Worm (Caenorhabditis elegans): Measurements from ENCODE around the gene npr-22.

Gene npr-22

DNA sequence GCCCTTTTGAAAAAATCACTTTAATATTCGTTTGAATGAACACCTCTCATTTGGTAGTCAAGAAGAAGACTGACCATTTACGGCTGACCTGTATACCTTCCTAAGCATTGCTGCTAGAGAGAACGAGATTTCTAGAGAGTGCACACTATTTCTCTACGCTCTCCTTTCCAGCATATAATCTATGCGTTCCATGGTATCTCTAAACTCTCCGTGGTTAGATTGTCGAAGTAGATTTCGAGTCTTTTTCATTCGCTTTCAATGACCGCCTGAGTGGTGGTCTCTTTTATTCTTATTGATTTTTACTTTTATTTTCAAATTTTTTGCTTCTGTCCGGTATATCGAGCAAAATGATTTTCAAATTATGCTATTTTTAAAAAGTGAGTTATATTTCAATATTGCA, 38.3 kb downstream of the npr-22 start (continued):
- no peak for TF ChIP-seq alr-1 (tag; optimal IDR thresholded peaks at IDR 0.05)
- TF ChIP-seq elt-1 (tag; optimal IDR thresholded peaks at IDR 0.05), result no peak
- no peak for TF ChIP-seq nhr-6 (tag; optimal IDR thresholded peaks at IDR 0.05)
- no peak for TF ChIP-seq egl-27 (tag; optimal IDR thresholded peaks at IDR 0.05)
- no peak for TF ChIP-seq nhr-25 (tag; optimal IDR thresholded peaks at IDR 0.05)

DNA sequence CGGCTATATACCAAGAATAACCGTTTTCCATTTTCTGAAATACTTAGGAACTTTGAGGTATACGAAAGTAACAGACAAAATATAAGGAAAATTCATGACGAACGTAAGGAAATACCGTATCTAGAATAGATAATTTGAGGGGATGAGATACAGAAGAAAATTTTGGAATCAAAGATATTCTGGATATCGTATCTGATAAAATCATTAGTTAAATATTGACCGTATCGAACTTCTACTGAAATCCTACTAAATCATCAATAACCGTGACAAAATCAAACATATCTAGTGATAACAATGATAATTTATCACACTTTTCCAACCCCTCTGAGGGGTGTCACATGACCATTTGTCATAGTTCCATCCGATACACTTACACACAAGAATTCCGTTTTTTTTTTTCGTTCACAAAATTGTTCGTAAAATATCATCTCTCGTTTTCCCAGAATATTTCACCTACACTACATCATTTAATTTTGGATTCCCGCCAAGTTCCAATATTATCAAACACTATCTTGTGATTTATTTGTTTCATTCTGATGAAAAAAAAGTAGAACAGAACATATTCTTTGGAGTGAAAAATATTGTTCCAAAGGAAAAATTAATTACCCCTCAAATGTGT, 41.6 kb downstream of the npr-22 start, which contains the start of gene Y59H11AR.4:
Gene Y59H11AR.4 (minus strand): TSS at position 51 of the 619 bp plus-strand sequence.
- TF ChIP-seq aly-2 (tag; optimal IDR thresholded peaks at IDR 0.05), result no peak
- no peak for TF ChIP-seq lin-11 (tag; optimal IDR thresholded peaks at IDR 0.05)
- no peak for TF ChIP-seq ztf-4 (tag; optimal IDR thresholded peaks at IDR 0.05)
- peak; percentile 6 for TF ChIP-seq sma-9 (GFP tag; optimal IDR thresholded peaks at IDR 0.05)
- TF ChIP-seq sma-9 (tag; optimal IDR thresholded peaks at IDR 0.05), result no peak

DNA sequence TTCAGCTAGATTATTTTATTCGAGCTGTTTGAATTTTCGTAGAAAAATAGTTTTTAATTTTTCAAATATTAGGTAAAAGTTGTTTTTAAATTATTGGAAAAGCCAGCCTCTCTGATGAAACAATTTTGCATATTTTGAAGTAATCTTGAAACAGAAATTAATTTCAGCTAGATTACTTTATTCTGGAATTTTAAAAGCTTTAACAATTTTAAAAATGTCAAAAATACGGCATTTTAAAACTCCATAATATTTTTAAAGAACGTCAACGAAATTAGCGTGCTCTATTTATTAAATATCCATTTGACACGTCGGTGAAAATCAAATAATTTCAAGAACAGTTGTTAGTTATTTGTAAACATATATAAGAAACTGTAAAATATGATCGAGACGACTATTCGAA, 43.6 kb downstream of the npr-22 start, which contains the start of gene Y59H11AR.10:
Gene Y59H11AR.10 (plus strand): TSS at position 301 of the 400 bp plus-strand sequence.
- no peak for TF ChIP-seq unc-39 (tag; optimal IDR thresholded peaks at IDR 0.05)
- TF ChIP-seq sma-9 (GFP tag; optimal IDR thresholded peaks at IDR 0.05), result no peak
- TF ChIP-seq sma-9 (tag; optimal IDR thresholded peaks at IDR 0.05), result no peak
- TF ChIP-seq nhr-25 (tag; optimal IDR thresholded peaks at IDR 0.05), result no peak
- TF ChIP-seq fos-1 (tag; optimal IDR thresholded peaks at IDR 0.05), result no peak
- TF ChIP-seq lin-13 (GFP tag; optimal IDR thresholded peaks at IDR 0.05), result no peak
- no peak for TF ChIP-seq snpc-4 (tag; optimal IDR thresholded peaks at IDR 0.05)
- TF ChIP-seq nhr-129 (tag; optimal IDR thresholded peaks at IDR 0.05), result no peak
- TF ChIP-seq nhr-21 (tag; optimal IDR thresholded peaks at IDR 0.05), result no peak
- no peak for TF ChIP-seq sem-4 (tag; optimal IDR thresholded peaks at IDR 0.05)
- no peak for TF ChIP-seq elt-3 (tag; optimal IDR thresholded peaks at IDR 0.05)
- no peak for TF ChIP-seq F13H6.1 (tag; optimal IDR thresholded peaks at IDR 0.05)

DNA sequence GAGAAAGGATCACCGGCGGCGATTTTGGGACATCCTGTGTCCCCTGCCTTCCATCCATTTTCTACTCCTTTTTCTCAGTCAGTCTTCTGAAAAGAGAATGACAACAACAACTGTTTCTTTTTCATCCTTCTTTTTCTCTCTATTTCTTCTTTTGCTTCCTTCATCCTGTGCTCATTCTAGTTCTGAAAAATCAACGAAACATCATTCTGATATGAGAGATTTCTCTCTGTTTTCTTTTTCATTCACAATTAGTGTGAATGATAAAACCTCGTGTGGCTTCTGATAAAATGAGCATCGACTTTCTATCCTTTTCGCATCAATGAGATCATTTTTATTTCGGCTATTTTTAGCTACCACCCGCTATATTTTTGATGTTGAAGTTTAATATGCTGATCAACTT, 46.0 kb downstream of the npr-22 start:
- TF ChIP-seq nhr-129 (tag; optimal IDR thresholded peaks at IDR 0.05) (peak; percentile 48), R02D3.7 (tag; optimal IDR thresholded peaks at IDR 0.05) (no peak), lsy-2 (tag; optimal IDR thresholded peaks at IDR 0.05) (peak in 1 of 2 experiments; percentile 49), nhr-77 (tag; optimal IDR thresholded peaks at IDR 0.05) (no peak), zag-1 (tag; optimal IDR thresholded peaks at IDR 0.05) (no peak), ceh-82 (tag; optimal IDR thresholded peaks at IDR 0.05) (no peak), lin-39 (tag; optimal IDR thresholded peaks at IDR 0.05) (no peak), lin-13 (GFP tag; optimal IDR thresholded peaks at IDR 0.05) (no peak), unc-62 (GFP tag; optimal IDR thresholded peaks at IDR 0.05) (no peak), nhr-6 (tag; optimal IDR thresholded peaks at IDR 0.05) (peak; percentile 13), ztf-4 (tag; optimal IDR thresholded peaks at IDR 0.05) (no peak), Y55F3AM.14 (GFP tag; optimal IDR thresholded peaks at IDR 0.05) (no peak), C34F6.9 (tag; optimal IDR thresholded peaks at IDR 0.05) (peak; percentile 66), F13H6.1 (tag; optimal IDR thresholded peaks at IDR 0.05) (peak; percentile 33), nhr-10 (tag; optimal IDR thresholded peaks at IDR 0.05) (no peak), nhr-237 (tag; optimal IDR thresholded peaks at IDR 0.05) (no peak), egl-27 (tag; optimal IDR thresholded peaks at IDR 0.05) (no peak), sma-9 (GFP tag; optimal IDR thresholded peaks at IDR 0.05) (peak; percentile 67), sma-9 (tag; optimal IDR thresholded peaks at IDR 0.05) (no peak), alr-1 (tag; optimal IDR thresholded peaks at IDR 0.05) (no peak), skn-1 (tag; optimal IDR thresholded peaks at IDR 0.05) (no peak)

DNA sequence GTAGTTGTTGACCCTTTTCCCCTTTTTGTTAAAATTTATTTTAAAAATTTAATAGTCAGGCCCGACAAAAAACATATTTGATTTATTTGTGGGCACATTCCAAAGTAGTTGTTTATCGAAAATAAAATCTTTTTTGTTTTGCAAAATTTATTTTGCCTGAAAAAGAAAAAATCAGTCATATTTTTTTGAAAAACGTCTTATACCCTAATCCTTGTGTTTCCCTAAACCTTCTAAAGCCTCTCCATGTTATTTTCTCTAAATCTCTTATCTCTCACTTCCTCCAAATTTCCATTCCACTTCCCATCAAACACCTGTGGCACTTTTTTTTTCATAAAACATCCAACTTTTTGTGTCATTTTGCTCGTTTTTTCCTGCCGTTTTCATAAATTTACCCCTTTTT, 49.0 kb downstream of the npr-22 start:
- TF ChIP-seq unc-55 (GFP tag; optimal IDR thresholded peaks at IDR 0.05), result peak; percentile 68
- TF ChIP-seq lin-11 (tag; optimal IDR thresholded peaks at IDR 0.05), result no peak
- peak; percentile 17 for TF ChIP-seq mab-5 (tag; optimal IDR thresholded peaks at IDR 0.05)

DNA sequence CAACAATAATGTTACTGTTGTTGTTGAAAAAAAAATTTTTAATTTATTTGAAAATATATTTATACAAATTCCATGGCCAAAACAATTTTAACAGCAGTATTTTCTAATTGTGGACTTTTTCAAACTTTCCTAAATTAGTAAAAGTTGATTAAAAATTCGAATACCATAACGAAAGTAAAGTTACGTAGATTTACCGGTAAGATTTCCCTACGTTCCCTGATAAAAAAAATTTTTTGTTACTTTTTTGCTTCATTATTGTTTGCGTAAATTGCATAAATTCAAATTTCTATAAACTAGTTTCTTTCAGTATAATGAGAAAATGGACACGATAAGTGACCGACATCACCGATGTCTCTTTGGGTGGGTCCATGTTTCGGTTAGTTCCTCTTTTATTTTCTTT, 49.7 kb downstream of the npr-22 start, which contains the start of gene F42A9.6:
Gene F42A9.6 (plus strand): TSS at position 301 of the 400 bp plus-strand sequence.
- no peak for TF ChIP-seq R02D3.7 (tag; optimal IDR thresholded peaks at IDR 0.05)
- no peak for TF ChIP-seq zag-1 (tag; optimal IDR thresholded peaks at IDR 0.05)
- no peak for TF ChIP-seq unc-62 (GFP tag; optimal IDR thresholded peaks at IDR 0.05)
- TF ChIP-seq elt-1 (tag; optimal IDR thresholded peaks at IDR 0.05), result no peak
- TF ChIP-seq elt-3 (tag; optimal IDR thresholded peaks at IDR 0.05), result no peak
- no peak for TF ChIP-seq ceh-82 (tag; optimal IDR thresholded peaks at IDR 0.05)

Measured in whole organism, L2 larva.